Worm (Caenorhabditis elegans) whole organism, early embryonic: ENCODE data around the gene dos-1.

ENCODE experiments used
- aly-1 ChIP-seq: sonication (generic microtip); optimal IDR thresholded peaks from 2 replicates; lab custom pipeline; 2016; ENCODE audit warnings: missing genetic modification characterization, missing compliant biosample characterization
- ama-1 ChIP-seq: fragments of 150-350 bp; optimal IDR thresholded peaks from 2 replicates; lab custom pipeline; 2014
- tbx-37 ChIP-seq: fragments of 200-800 bp; sonication (Bioruptor generic); conservative IDR thresholded peaks from 2 replicates; pipeline ENCODE4 v1.3.6; 2022; ENCODE audit warnings: missing genetic modification reagents, missing genetic modification characterization, missing compliant biosample characterization

DNA sequence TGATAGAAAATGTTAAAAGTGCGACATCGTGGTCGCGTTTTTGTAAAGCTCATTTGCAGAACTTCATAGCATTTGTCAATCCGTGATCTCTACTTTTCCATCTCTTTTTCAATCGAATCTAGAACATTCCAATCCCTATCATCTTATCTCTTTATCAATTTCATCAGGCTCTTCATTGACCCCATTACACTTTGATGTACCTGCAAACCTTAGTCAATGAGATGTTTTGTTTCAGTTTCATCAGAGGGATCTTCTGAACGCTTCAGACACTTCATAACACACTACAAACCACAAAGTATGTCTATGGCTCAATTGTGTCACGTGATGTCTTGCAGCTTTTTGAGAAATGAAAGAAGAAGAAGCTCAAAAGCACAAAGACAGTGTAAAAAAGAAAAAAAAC, 20.6 kb upstream of the dos-1 start:
- no peak for TF ChIP-seq ama-1 (lab: Kevin White, UChicago)
- no peak for TF ChIP-seq aly-1 (tag; lab: Kevin White, UChicago)
- TF ChIP-seq tbx-37 (GFP tag; lab: Robert Waterston, UW), result no peak
